Worm (Caenorhabditis elegans): Measurements from ENCODE around the gene T23B12.11.

DNA sequence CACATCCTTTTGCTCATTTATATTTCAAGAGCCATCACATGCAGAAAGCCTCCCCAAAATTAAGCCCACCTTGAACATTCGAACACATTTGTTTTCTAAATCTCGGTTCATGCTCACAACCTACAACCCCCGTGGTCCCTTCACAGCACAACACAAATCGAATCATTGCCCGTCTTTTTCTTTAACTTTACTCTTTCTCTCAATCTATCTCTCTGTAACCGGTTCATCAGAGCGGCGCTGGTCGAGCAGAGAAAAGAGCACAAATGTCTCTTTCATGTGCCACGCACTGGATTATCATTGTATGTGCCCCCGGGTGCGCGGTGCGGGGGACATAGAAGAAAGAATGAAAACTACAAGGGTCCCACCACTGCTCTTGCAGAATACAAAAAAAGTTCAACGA, 19.9 kb upstream of the T23B12.11 start:
- no peak for TF ChIP-seq mab-5 (tag; optimal IDR thresholded peaks at IDR 0.05)
- TF ChIP-seq R02D3.7 (tag; optimal IDR thresholded peaks at IDR 0.05) = no peak
- no peak for TF ChIP-seq nhr-77 (tag; optimal IDR thresholded peaks at IDR 0.05)
- TF ChIP-seq fos-1 (tag; optimal IDR thresholded peaks at IDR 0.05) = no peak
- no peak for TF ChIP-seq ztf-4 (tag; optimal IDR thresholded peaks at IDR 0.05)
- no peak for TF ChIP-seq nhr-10 (tag; optimal IDR thresholded peaks at IDR 0.05)
- TF ChIP-seq nhr-11 (tag; optimal IDR thresholded peaks at IDR 0.05) = no peak
- TF ChIP-seq elt-3 (tag; optimal IDR thresholded peaks at IDR 0.05) = no peak
- no peak for TF ChIP-seq unc-62 (GFP tag; optimal IDR thresholded peaks at IDR 0.05)
- no peak for TF ChIP-seq ztf-11 (tag; optimal IDR thresholded peaks at IDR 0.05)
- no peak for TF ChIP-seq F13H6.1 (tag; optimal IDR thresholded peaks at IDR 0.05)
- TF ChIP-seq ZK546.5 (tag; optimal IDR thresholded peaks at IDR 0.05) = no peak
- TF ChIP-seq C34F6.9 (tag; optimal IDR thresholded peaks at IDR 0.05) = no peak
- TF ChIP-seq nhr-237 (tag; optimal IDR thresholded peaks at IDR 0.05) = no peak

All from whole organism, L2 larva.